Worm (Caenorhabditis elegans) whole organism, young adult: Measurements from ENCODE around the gene ifd-1.

Experiments
- K12H6.12 ChIP-seq: fragments of 200-800 bp; sonication (Bioruptor generic); optimal IDR thresholded peaks from 2 replicates; lab custom pipeline; 2018; ENCODE audit warnings: mild to moderate bottlenecking, missing genetic modification characterization, missing compliant biosample characterization
- attf-3 ChIP-seq: fragments of 200-800 bp; sonication (Bioruptor generic); conservative IDR thresholded peaks from 2 replicates; pipeline ENCODE4 v1.3.6; 2022; ENCODE audit warnings: missing genetic modification reagents, missing genetic modification characterization, missing compliant biosample characterization
- attf-6 ChIP-seq: fragments of 200-800 bp; sonication (Bioruptor generic); IDR thresholded peaks from 2 replicates; pipeline ENCODE4 v1.3.6; 2022; ENCODE audit warnings: missing genetic modification reagents, missing genetic modification characterization, missing compliant biosample characterization
- die-1 ChIP-seq: sonication (generic microtip); optimal IDR thresholded peaks from 2 replicates; lab custom pipeline; 2016; ENCODE audit warnings: missing genotype, mild to moderate bottlenecking, missing genetic modification characterization, missing compliant biosample characterization
- madf-3 ChIP-seq: fragments of 200-800 bp; sonication (Bioruptor generic); IDR thresholded peaks from 2 replicates; pipeline ENCODE4 v1.3.6; 2022; ENCODE audit warnings: missing genetic modification reagents, missing genetic modification characterization, missing compliant biosample characterization
- madf-8 ChIP-seq: fragments of 200-800 bp; sonication (Bioruptor generic); conservative IDR thresholded peaks from 2 replicates; pipeline ENCODE4 v1.3.6; 2022; ENCODE audit warnings: missing genetic modification reagents, missing genetic modification characterization, missing compliant biosample characterization
- rec-8 ChIP-seq, 2 experiments: sonication (generic microtip); optimal IDR thresholded peaks; 2 replicates each; lab custom pipeline; 2016; ENCODE audit warnings: mild to moderate bottlenecking in 2 of 2, missing genetic modification characterization in 2 of 2, missing genetic modification reagents in 2 of 2, missing genotype in 2 of 2, missing biosample characterization in 1 of 2, missing compliant biosample characterization in 1 of 2, moderate library complexity in 1 of 2
- ztf-26 ChIP-seq: sonication (generic microtip); optimal IDR thresholded peaks from 2 replicates; lab custom pipeline; 2017; ENCODE audit warnings: missing genetic modification characterization, missing compliant biosample characterization

- TF ChIP-seq madf-3 = 0 out of 2 replicates have a peak, but pooled peaks have one; percentile 66
- no peak for TF ChIP-seq attf-3 (GFP tag; lab: Robert Waterston, UW)
- TF ChIP-seq ztf-26 = no peak
- no peak for TF ChIP-seq die-1 (tag; lab: Kevin White, UChicago)
- TF ChIP-seq K12H6.12 (tag; lab: Kevin White, UChicago) = no peak
- no peak for TF ChIP-seq attf-6
- no peak for TF ChIP-seq rec-8 (tag; optimal IDR thresholded peaks at IDR 0.05; lab: Kevin White, UChicago)
- TF ChIP-seq madf-8 = no peak
These were observed 23.3 kb downstream of the ifd-1 start for ce11 chrX:8800983-8801382.
